Worm (Caenorhabditis elegans): ENCODE measurements around the gene dnj-24.

DNA sequence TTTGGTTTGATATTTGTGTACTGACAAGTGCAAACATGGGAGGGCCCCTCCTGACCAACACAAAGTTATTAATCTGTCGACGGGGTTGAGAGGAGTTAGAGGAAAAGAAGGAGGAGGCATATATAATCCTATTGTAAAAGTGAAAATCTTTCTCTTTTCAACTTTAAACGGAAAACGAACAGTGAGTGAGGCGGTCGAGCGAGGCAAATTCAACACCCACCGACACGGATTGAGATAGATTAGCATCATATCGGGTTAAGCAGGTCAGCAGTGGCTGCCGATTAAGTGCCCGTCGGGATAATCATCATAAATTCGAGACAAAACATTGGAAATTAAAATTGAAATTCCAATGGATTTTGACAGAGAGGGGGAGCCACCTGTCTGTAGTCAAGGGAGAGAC is 12.4 kb upstream of the dnj-24 start:
- TF ChIP-seq W03F9.2 (tag; optimal IDR thresholded peaks at IDR 0.05) (no peak), him-1 (tag; optimal IDR thresholded peaks at IDR 0.05) (no peak), dao-5 (tag; optimal IDR thresholded peaks at IDR 0.05) (no peak)
